Worm (Caenorhabditis elegans) whole organism, L1 larva: ENCODE results near the gene Y6G8.6.

Experiments
- fkh-4 ChIP-seq: sonication (generic microtip); optimal IDR thresholded peaks from 2 replicates; lab custom pipeline; 2016; ENCODE audit warnings: missing compliant biosample characterization, missing genetic modification characterization, borderline replicate concordance
- nhr-77 ChIP-seq: fragments of 150-350 bp; optimal IDR thresholded peaks from 2 replicates; lab custom pipeline; 2014; ENCODE audit warnings: missing biosample characterization, missing genetic modification characterization
- unc-62 ChIP-seq: fragments of 150-350 bp; optimal IDR thresholded peaks from 2 replicates; lab custom pipeline; 2014; ENCODE audit warnings: missing biosample characterization, missing genetic modification reagents, missing genetic modification characterization

DNA sequence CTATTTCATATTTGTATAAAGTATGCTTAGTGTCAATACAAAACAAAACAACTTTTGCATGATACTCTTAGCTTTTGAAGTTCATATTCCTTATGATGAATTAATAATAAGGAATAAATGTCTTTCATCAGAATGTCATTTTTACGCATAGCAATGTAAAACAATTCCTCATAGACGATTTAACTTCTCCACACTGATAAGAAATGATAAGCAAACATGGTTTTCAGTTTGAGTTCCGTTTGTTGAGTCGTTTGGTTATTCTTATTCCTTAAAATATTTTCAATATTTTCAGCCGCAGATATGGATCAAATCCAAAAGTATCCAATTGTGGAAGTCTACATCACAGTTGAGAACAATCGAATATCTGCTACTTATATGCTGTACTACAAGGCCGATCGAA is 8.2 kb upstream of the Y6G8.6 start, which contains the start of gene F57G4.11:
- TF ChIP-seq fkh-4 (tag; lab: Kevin White, UChicago) (no peak), nhr-77 (tag; lab: Kevin White, UChicago) (no peak), unc-62 (GFP tag; lab: Kevin White, UChicago) (no peak)
